Fruit fly (Drosophila melanogaster) whole organism, adult: ENCODE results near the gene Xport-B.
A peak's percentile ranks its signal among the peaks of the same experiment; 100 is the strongest.

Experiments
- CG11617 ChIP-seq: fragments of 200-800 bp; sonication (Bioruptor generic); optimal IDR thresholded peaks from 2 replicates; lab custom pipeline; 2017; ENCODE audit warnings: mild to moderate bottlenecking, missing biosample characterization, missing genetic modification reagents, missing genetic modification characterization
- CG12768 ChIP-seq: fragments of 200-800 bp; sonication (Bioruptor generic); optimal IDR thresholded peaks from 2 replicates; lab custom pipeline; 2017; ENCODE audit warnings: missing biosample characterization, missing genetic modification characterization, mild to moderate bottlenecking, moderate library complexity, missing genetic modification reagents
- CG14711 ChIP-seq: fragments of 200-800 bp; sonication (Bioruptor generic); optimal IDR thresholded peaks from 2 replicates; lab custom pipeline; 2018; ENCODE audit warnings: missing biosample characterization, mild to moderate bottlenecking, missing genetic modification characterization, moderate library complexity
- CG1620 ChIP-seq: fragments of 200-800 bp; sonication (Bioruptor generic); optimal IDR thresholded peaks from 2 replicates; lab custom pipeline; 2016; ENCODE audit warnings: missing biosample characterization, missing genetic modification characterization
- CG33017 ChIP-seq: fragments of 200-800 bp; sonication (Bioruptor generic); optimal IDR thresholded peaks from 2 replicates; lab custom pipeline; 2018; ENCODE audit warnings: missing biosample characterization, mild to moderate bottlenecking, missing genetic modification characterization, moderate library complexity
- CG5204 ChIP-seq: fragments of 200-800 bp; sonication (Bioruptor generic); optimal IDR thresholded peaks from 2 replicates; lab custom pipeline; 2016; ENCODE audit warnings: missing biosample characterization, missing genetic modification characterization
- CG7045 ChIP-seq: fragments of 200-800 bp; sonication (Bioruptor generic); optimal IDR thresholded peaks from 2 replicates; lab custom pipeline; 2017; ENCODE audit warnings: missing biosample characterization, mild to moderate bottlenecking, missing genetic modification characterization
- CG7101 ChIP-seq: fragments of 200-800 bp; sonication (Bioruptor generic); optimal IDR thresholded peaks from 2 replicates; lab custom pipeline; 2018; ENCODE audit warnings: missing biosample characterization, mild to moderate bottlenecking, missing genetic modification characterization, moderate library complexity
- Clk ChIP-seq: fragments of 200-800 bp; sonication (Bioruptor generic); optimal IDR thresholded peaks from 2 replicates; lab custom pipeline; 2017; ENCODE audit warnings: missing biosample characterization, missing genetic modification characterization
- Crg-1 ChIP-seq: fragments of 200-800 bp; sonication (Bioruptor generic); optimal IDR thresholded peaks from 2 replicates; lab custom pipeline; 2016; ENCODE audit warnings: missing biosample characterization, missing genetic modification characterization
- Hr96 ChIP-seq: fragments of 200-800 bp; sonication (Bioruptor generic); optimal IDR thresholded peaks from 2 replicates; lab custom pipeline; 2016; ENCODE audit warnings: missing biosample characterization, missing genetic modification characterization
- Mnt ChIP-seq: fragments of 200-800 bp; sonication (Bioruptor generic); optimal IDR thresholded peaks from 2 replicates; lab custom pipeline; 2016; ENCODE audit warnings: missing biosample characterization, mild to moderate bottlenecking, missing genetic modification characterization
- bab1 ChIP-seq: fragments of 200-800 bp; sonication (Bioruptor generic); optimal IDR thresholded peaks from 3 replicates; lab custom pipeline; 2019; ENCODE audit warnings: missing biosample characterization, mild to moderate bottlenecking, missing genetic modification characterization, moderate library complexity
- cic ChIP-seq: fragments of 200-800 bp; sonication (Bioruptor generic); optimal IDR thresholded peaks from 2 replicates; lab custom pipeline; 2017; ENCODE audit warnings: missing biosample characterization, mild to moderate bottlenecking, missing genetic modification characterization, moderate library complexity
- cnc ChIP-seq, 2 experiments: fragments of >200 bp; optimal IDR thresholded peaks; 2 replicates each; lab custom pipeline; 2017
- kay ChIP-seq: fragments of 200-800 bp; sonication (Bioruptor generic); peaks from one replicate; lab custom pipeline; 2016; ENCODE audit warnings: missing biosample characterization, missing genetic modification characterization, borderline replicate concordance
- ovo ChIP-seq: fragments of 200-800 bp; sonication (Bioruptor generic); optimal IDR thresholded peaks from 2 replicates; lab custom pipeline; 2016; ENCODE audit warnings: missing biosample characterization, missing genetic modification characterization
- pad ChIP-seq: fragments of 200-800 bp; sonication (Bioruptor generic); optimal IDR thresholded peaks from 3 replicates; lab custom pipeline; 2017; ENCODE audit warnings: missing biosample characterization, missing genetic modification characterization, mild to moderate bottlenecking, moderate library complexity, missing genetic modification reagents
- tj ChIP-seq: fragments of 200-800 bp; sonication (Bioruptor generic); optimal IDR thresholded peaks from 3 replicates; lab custom pipeline; 2017; ENCODE audit warnings: missing biosample characterization, mild to moderate bottlenecking, missing genetic modification characterization, moderate library complexity
- toe ChIP-seq: fragments of 200-800 bp; sonication (Bioruptor generic); optimal IDR thresholded peaks from 2 replicates; lab custom pipeline; 2016; ENCODE audit warnings: missing biosample characterization, missing genetic modification characterization

The Xport-B gene

DNA sequence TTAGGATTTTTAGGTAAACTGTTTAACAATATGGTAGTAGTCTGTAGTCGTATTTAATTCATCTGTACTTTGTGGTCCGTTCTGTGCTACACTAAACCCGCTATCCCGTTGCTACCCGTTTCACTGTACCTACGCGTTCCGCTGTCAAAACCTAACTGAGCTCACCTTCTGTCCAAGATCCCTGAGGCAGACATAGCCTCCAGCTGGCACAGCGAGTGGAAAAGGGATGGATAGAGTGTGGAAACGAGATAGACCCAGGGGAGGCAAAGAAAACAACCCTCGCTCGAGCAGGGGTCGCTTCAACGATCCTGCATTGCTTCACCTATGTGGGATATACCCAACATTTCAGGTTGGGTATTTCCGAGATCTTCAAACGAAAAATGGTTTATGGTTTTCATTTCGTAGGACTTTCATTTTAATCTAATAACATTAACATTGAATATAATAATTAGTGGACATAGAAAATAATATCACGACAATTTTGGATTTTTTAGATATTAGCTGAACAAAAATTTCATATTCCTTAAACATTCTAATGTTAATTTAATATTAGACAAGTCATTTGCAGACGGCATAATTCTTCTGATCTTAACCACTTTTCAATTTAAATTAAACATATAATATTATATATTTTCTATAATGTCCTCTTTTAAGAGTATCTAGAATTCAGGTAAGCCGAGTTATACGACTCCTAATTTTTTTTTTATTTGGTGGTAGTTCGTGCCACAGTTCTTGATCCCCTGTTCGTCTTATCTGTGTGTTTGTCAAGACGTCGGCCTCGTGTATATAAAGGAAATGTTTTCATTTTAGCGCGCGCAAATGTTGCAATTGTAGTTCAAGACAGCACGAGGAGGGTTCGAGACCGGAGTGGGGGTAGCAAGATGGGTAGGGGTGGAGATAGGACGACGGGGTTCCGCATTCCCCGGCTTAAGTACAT is 19.9 kb upstream of the Xport-B start, which contains the start of gene mira:
Gene mira (minus strand): TSS at position 281 of the 937 bp plus-strand sequence.
- TF ChIP-seq ovo (no peak), CG1620 (GFP tag; lab: Kevin White, UChicago) (no peak), kay (peak; percentile 3), CG12768 (GFP tag; lab: Kevin White, UChicago) (no peak), Crg-1 (GFP tag; lab: Kevin White, UChicago) (no peak)

DNA sequence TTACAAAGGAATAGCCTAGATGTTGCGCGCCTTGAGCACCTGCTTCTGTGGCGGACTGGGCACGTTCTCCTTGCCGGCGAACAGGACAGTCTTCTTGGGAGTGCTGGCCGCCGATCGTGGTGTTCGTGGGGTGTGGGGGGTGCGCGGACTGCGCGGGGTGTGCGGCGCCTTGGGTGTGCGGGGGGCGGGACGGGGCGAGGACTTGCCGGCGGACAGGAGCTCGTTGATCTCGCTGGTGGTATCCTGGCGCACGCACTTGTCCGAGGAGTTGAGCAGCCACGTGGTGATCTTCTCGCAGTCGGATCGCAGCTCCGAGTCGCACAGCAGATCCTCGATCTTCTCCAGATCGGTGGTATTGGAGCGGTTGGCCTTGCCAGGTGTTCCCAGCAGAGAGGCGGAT is 17.0 kb upstream of the Xport-B start:
- no peak for TF ChIP-seq kay
- TF ChIP-seq CG5204 (GFP tag; lab: Kevin White, UChicago), result no peak
- no peak for TF ChIP-seq cic (GFP tag; lab: Kevin White, UChicago)
- TF ChIP-seq CG11617 (GFP tag; lab: Kevin White, UChicago), result no peak
- TF ChIP-seq CG12768 (GFP tag; lab: Kevin White, UChicago), result no peak
- no peak for TF ChIP-seq pad
- no peak for TF ChIP-seq Crg-1 (GFP tag; lab: Kevin White, UChicago)
- no peak for TF ChIP-seq Hr96 (GFP tag; lab: Kevin White, UChicago)

DNA sequence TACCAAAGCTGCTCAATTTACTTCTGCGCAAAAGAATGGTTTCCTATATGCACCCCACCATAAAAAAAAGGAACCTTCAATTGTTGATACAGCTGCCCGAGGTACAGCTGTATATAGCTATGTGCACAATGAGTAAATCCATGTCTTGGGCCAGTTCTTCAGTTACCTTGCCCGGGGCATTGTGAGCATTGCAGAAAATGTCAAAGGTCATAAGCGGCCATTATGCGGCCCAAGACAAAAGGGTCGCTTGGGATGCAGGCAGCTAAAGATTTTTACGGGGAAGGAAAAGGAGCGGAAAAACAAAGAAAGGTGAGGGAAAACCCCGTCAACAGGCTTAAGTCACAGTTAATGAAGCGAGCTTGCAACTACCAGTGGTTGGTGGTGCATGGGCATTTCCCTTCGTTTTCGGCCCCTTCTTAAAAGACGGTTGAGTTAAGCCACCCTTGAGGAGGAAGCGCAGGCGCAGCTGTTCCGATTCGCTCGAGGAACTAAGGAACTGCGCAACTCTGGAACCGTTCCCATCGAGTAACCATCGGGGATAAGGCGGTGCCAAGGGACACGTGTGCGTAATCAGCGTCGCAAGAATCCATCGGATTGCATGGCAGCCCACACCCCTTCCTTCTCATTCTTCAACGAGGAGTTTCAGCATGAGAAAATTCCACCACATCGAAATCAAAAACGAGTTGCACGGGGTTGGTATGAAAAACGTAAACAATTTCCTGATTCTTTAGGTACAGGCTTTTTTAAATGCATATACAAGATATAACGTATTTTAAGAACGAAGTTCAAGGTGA is 15.9 kb upstream of the Xport-B start:
- TF ChIP-seq toe (GFP tag; lab: Kevin White, UChicago), result no peak
- no peak for TF ChIP-seq kay
- TF ChIP-seq Crg-1 (GFP tag; lab: Kevin White, UChicago), result no peak
- no peak for TF ChIP-seq CG33017
- TF ChIP-seq CG14711 (tag; lab: Kevin White, UChicago), result no peak
- no peak for TF ChIP-seq CG11617 (GFP tag; lab: Kevin White, UChicago)
- TF ChIP-seq cnc (optimal IDR thresholded peaks at IDR 0.05; lab: Kevin White, UChicago), result no peak
- TF ChIP-seq CG12768 (GFP tag; lab: Kevin White, UChicago), result no peak
- TF ChIP-seq CG1620 (GFP tag; lab: Kevin White, UChicago), result no peak
- no peak for TF ChIP-seq CG5204 (GFP tag; lab: Kevin White, UChicago)
- TF ChIP-seq CG7101 (tag; lab: Kevin White, UChicago), result no peak
- no peak for TF ChIP-seq ovo
- TF ChIP-seq bab1 (GFP tag; lab: Kevin White, UChicago), result no peak
- TF ChIP-seq Clk, result no peak
- TF ChIP-seq cic (GFP tag; lab: Kevin White, UChicago), result no peak
- no peak for TF ChIP-seq pad

DNA sequence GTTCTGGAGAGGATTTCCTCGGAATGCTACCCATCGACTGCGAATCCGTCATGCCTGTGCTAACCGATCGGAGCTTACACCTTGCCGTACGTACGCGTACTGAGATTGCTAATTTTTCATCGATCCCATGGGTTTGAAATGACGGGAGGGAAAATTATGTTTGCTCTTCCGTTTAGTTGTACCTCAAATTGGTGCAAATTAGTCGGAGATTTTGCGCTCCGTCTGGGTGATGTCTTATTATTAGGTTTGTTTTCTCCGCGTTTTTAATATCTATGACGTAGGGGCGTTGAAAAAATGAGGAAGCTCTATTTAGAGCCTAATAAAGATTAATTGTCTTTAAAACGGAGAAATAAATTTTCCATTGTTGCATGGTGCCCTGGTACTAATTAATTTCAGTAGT is 13.3 kb upstream of the Xport-B start, which contains the start of gene CG4459:
Gene CG4459 (minus strand): TSS at position 101 of the 400 bp plus-strand sequence.
- TF ChIP-seq Crg-1 (GFP tag; lab: Kevin White, UChicago) (no peak), pad (no peak), ovo (no peak), CG12768 (GFP tag; lab: Kevin White, UChicago) (no peak), CG14711 (tag; lab: Kevin White, UChicago) (no peak), CG11617 (GFP tag; lab: Kevin White, UChicago) (no peak), CG7045 (GFP tag; lab: Kevin White, UChicago) (no peak), Mnt (GFP tag; lab: Kevin White, UChicago) (no peak), Hr96 (GFP tag; lab: Kevin White, UChicago) (no peak), CG33017 (no peak), CG1620 (GFP tag; lab: Kevin White, UChicago) (no peak), toe (GFP tag; lab: Kevin White, UChicago) (no peak), Clk (no peak)

- no peak for TF ChIP-seq kay
- no peak for TF ChIP-seq Mnt (GFP tag; lab: Kevin White, UChicago)
- TF ChIP-seq Hr96 (GFP tag; lab: Kevin White, UChicago), result no peak
- no peak for TF ChIP-seq cnc (optimal IDR thresholded peaks at IDR 0.05; lab: Kevin White, UChicago)
- TF ChIP-seq CG7101 (tag; lab: Kevin White, UChicago), result no peak
- no peak for TF ChIP-seq cic (GFP tag; lab: Kevin White, UChicago)
- TF ChIP-seq CG1620 (GFP tag; lab: Kevin White, UChicago), result no peak
- TF ChIP-seq tj (GFP tag; lab: Kevin White, UChicago), result no peak
Measured at dm6 chr3R:19925271-19925670, 10.1 kb upstream of the Xport-B start, which contains the start of gene CG4462. Gene CG4462, minus strand, starts transcription at chr3R:19925371.

dm6 chr3R:19924331-19924730 is 9.1 kb upstream of the Xport-B start:
- peak; percentile 35 for TF ChIP-seq Mnt (GFP tag; lab: Kevin White, UChicago)
- TF ChIP-seq CG1620 (GFP tag; lab: Kevin White, UChicago), result peak; percentile 38
- TF ChIP-seq CG11617 (GFP tag; lab: Kevin White, UChicago), result peak; percentile 54
- peak; percentile 33 for TF ChIP-seq CG14711 (tag; lab: Kevin White, UChicago)
- peak; percentile 67 for TF ChIP-seq CG33017
- peak; percentile 96 for TF ChIP-seq kay
- peak; percentile 43 for TF ChIP-seq pad
- peak; percentile 71 for TF ChIP-seq ovo
- peak; percentile 79 for TF ChIP-seq CG7101 (tag; lab: Kevin White, UChicago)
- TF ChIP-seq toe (GFP tag; lab: Kevin White, UChicago), result peak; percentile 75
- no peak for TF ChIP-seq tj (GFP tag; lab: Kevin White, UChicago)
- TF ChIP-seq cic (GFP tag; lab: Kevin White, UChicago), result peak; percentile 84
- TF ChIP-seq Crg-1 (GFP tag; lab: Kevin White, UChicago), result peak; percentile 85
- no peak for TF ChIP-seq bab1 (GFP tag; lab: Kevin White, UChicago)
- TF ChIP-seq CG5204 (GFP tag; lab: Kevin White, UChicago), result peak; percentile 12
- TF ChIP-seq cnc (optimal IDR thresholded peaks at IDR 0.05; lab: Kevin White, UChicago), result no peak
- peak; percentile 47 for TF ChIP-seq Hr96 (GFP tag; lab: Kevin White, UChicago)
- peak; percentile 92 for TF ChIP-seq CG7045 (GFP tag; lab: Kevin White, UChicago)
- TF ChIP-seq CG12768 (GFP tag; lab: Kevin White, UChicago), result peak; percentile 66
- peak; percentile 40 for TF ChIP-seq Clk
